Fruit fly (Drosophila melanogaster) whole organism, embryonic: ENCODE results near the gene Pvf2.

Experiments used
- ATbp ChIP-seq: fragments of 200-800 bp; sonication (Bioruptor generic); optimal IDR thresholded peaks from 2 replicates; lab custom pipeline; 2017; ENCODE audit warnings: missing biosample characterization, mild to moderate bottlenecking, missing genetic modification characterization, missing genetic modification reagents
- Aef1 ChIP-seq: fragments of 200-800 bp; sonication (Bioruptor generic); IDR thresholded peaks from 3 replicates; pipeline ENCODE4 v1.3.6; 2022; ENCODE audit warnings: missing biosample characterization, missing genetic modification characterization
- Bdp1 ChIP-seq: fragments of 200-800 bp; sonication (Bioruptor generic); optimal IDR thresholded peaks from 3 replicates; lab custom pipeline; 2016; ENCODE audit warnings: missing biosample characterization, missing genetic modification characterization
- Blimp-1 ChIP-seq: fragments of 200-800 bp; sonication (Bioruptor generic); optimal IDR thresholded peaks from 3 replicates; lab custom pipeline; 2018; ENCODE audit warnings: missing biosample characterization, missing genetic modification characterization, mild to moderate bottlenecking, moderate library complexity, missing genetic modification reagents
- CG10462 ChIP-seq: fragments of 200-800 bp; sonication (Bioruptor generic); optimal IDR thresholded peaks from 2 replicates; lab custom pipeline; 2016; ENCODE audit warnings: missing biosample characterization, missing genetic modification characterization
- CG10959 ChIP-seq: fragments of 200-800 bp; sonication (Bioruptor generic); IDR thresholded peaks from 2 replicates; pipeline ENCODE4 v1.3.6; 2022; ENCODE audit warnings: missing biosample characterization, missing genetic modification characterization
- CG11247 ChIP-seq: fragments of 200-800 bp; sonication (Bioruptor generic); IDR thresholded peaks from 2 replicates; pipeline ENCODE4 v1.3.6; 2022; ENCODE audit warnings: missing biosample characterization, missing genetic modification characterization
- CG11504 ChIP-seq: fragments of 200-800 bp; sonication (Bioruptor generic); optimal IDR thresholded peaks from 3 replicates; lab custom pipeline; 2019; ENCODE audit warnings: missing biosample characterization, mild to moderate bottlenecking, missing genetic modification characterization, moderate library complexity
- CG12942 ChIP-seq: fragments of 200-800 bp; sonication (Bioruptor generic); optimal IDR thresholded peaks from 3 replicates; lab custom pipeline; 2016; ENCODE audit warnings: missing biosample characterization, missing genetic modification characterization
- CG13894 ChIP-seq: fragments of 200-800 bp; sonication (Bioruptor generic); optimal IDR thresholded peaks from 3 replicates; lab custom pipeline; 2018; ENCODE audit warnings: missing biosample characterization, mild to moderate bottlenecking, missing genetic modification characterization, moderate library complexity
- CG15073 ChIP-seq: fragments of 200-800 bp; sonication (Bioruptor generic); optimal IDR thresholded peaks from 2 replicates; lab custom pipeline; 2016; ENCODE audit warnings: missing biosample characterization, missing genetic modification characterization
- CG17829 ChIP-seq: fragments of 200-800 bp; optimal IDR thresholded peaks from 2 replicates; lab custom pipeline; 2019; ENCODE audit warnings: missing biosample characterization, mild to moderate bottlenecking, missing genetic modification characterization, moderate library complexity
- CG30020 ChIP-seq: fragments of 200-800 bp; optimal IDR thresholded peaks from 2 replicates; lab custom pipeline; 2019; ENCODE audit warnings: missing biosample characterization, mild to moderate bottlenecking, missing genetic modification characterization, moderate library complexity
- CG3065 ChIP-seq: fragments of 200-800 bp; sonication (Bioruptor generic); optimal IDR thresholded peaks from 2 replicates; lab custom pipeline; 2016; ENCODE audit warnings: missing biosample characterization, missing genetic modification characterization
- CG3281 ChIP-seq: fragments of 200-800 bp; sonication (Bioruptor generic); optimal IDR thresholded peaks from 3 replicates; lab custom pipeline; 2017; ENCODE audit warnings: missing biosample characterization, mild to moderate bottlenecking, missing genetic modification characterization
- CG3847 ChIP-seq: fragments of 200-800 bp; sonication (Bioruptor generic); IDR thresholded peaks from 2 replicates; pipeline ENCODE4 v1.3.6; 2022; ENCODE audit warnings: missing biosample characterization, missing genetic modification characterization
- CG4282 ChIP-seq: fragments of 200-800 bp; sonication (Bioruptor generic); optimal IDR thresholded peaks from 2 replicates; lab custom pipeline; 2016; ENCODE audit warnings: missing biosample characterization, missing genetic modification characterization
- CG4404 ChIP-seq: fragments of 200-800 bp; sonication (Bioruptor generic); IDR thresholded peaks from 2 replicates; pipeline ENCODE4 v1.3.6; 2022; ENCODE audit warnings: missing biosample characterization, missing genetic modification characterization
- CG7271 ChIP-seq: fragments of 200-800 bp; sonication (Bioruptor generic); optimal IDR thresholded peaks from 2 replicates; lab custom pipeline; 2018; ENCODE audit warnings: missing biosample characterization, mild to moderate bottlenecking, missing genetic modification characterization, moderate library complexity
- Chrac-16 ChIP-seq: fragments of 200-800 bp; sonication (Bioruptor generic); optimal IDR thresholded peaks from 3 replicates; lab custom pipeline; 2016; ENCODE audit warnings: missing biosample characterization, missing genetic modification characterization
- Dfd ChIP-seq, 2 experiments: fragments of >200 bp; optimal IDR thresholded peaks; 2 replicates each; lab custom pipeline; 2017; ENCODE audit warnings: missing biosample characterization in 2 of 2, missing genetic modification characterization in 2 of 2
- Fer2 ChIP-seq: fragments of 200-800 bp; sonication (Bioruptor generic); optimal IDR thresholded peaks from 2 replicates; lab custom pipeline; 2018; ENCODE audit warnings: missing biosample characterization, mild to moderate bottlenecking, missing genetic modification characterization, moderate library complexity
- Hmr ChIP-seq: fragments of 200-800 bp; sonication (Bioruptor generic); optimal IDR thresholded peaks from 3 replicates; lab custom pipeline; 2017; ENCODE audit warnings: mild to moderate bottlenecking, missing biosample characterization, missing genetic modification reagents, missing genetic modification characterization
- Lhr ChIP-seq: fragments of 200-800 bp; sonication (Bioruptor generic); optimal IDR thresholded peaks from 3 replicates; lab custom pipeline; 2017; ENCODE audit warnings: mild to moderate bottlenecking, missing biosample characterization, missing genetic modification reagents, missing genetic modification characterization
- NK7.1 ChIP-seq: fragments of 200-800 bp; sonication (Bioruptor generic); optimal IDR thresholded peaks from 3 replicates; lab custom pipeline; 2016; ENCODE audit warnings: missing biosample characterization, missing genetic modification characterization
- Nf-YB ChIP-seq: fragments of 200-800 bp; sonication (Bioruptor generic); optimal IDR thresholded peaks from 3 replicates; lab custom pipeline; 2019; ENCODE audit warnings: missing biosample characterization, mild to moderate bottlenecking, missing genetic modification characterization, moderate library complexity
- Nf-YC ChIP-seq: fragments of 200-800 bp; optimal IDR thresholded peaks from 3 replicates; lab custom pipeline; 2019; ENCODE audit warnings: missing biosample characterization, mild to moderate bottlenecking, missing genetic modification characterization, moderate library complexity
- Xbp1 ChIP-seq: fragments of 200-800 bp; sonication (Bioruptor generic); optimal IDR thresholded peaks from 3 replicates; lab custom pipeline; 2016; ENCODE audit warnings: missing biosample characterization, mild to moderate bottlenecking, missing genetic modification characterization
- amos ChIP-seq: fragments of 200-800 bp; sonication (Bioruptor generic); IDR thresholded peaks from 2 replicates; pipeline ENCODE4 v1.3.6; 2022; ENCODE audit warnings: missing biosample characterization, missing genetic modification characterization; ENCODE audit not compliant: partially characterized antibody
- ash1 ChIP-seq: fragments of 200-800 bp; sonication (Bioruptor generic); optimal IDR thresholded peaks from 2 replicates; lab custom pipeline; 2018; ENCODE audit warnings: missing biosample characterization, mild to moderate bottlenecking, missing genetic modification characterization
- cg ChIP-seq: fragments of 200-800 bp; sonication (Bioruptor generic); optimal IDR thresholded peaks from 3 replicates; lab custom pipeline; 2019; ENCODE audit warnings: missing biosample characterization, mild to moderate bottlenecking, missing genetic modification characterization, moderate library complexity
- chif ChIP-seq, 2 experiments: fragments of 200-800 bp; sonication (Bioruptor generic); optimal IDR thresholded peaks; 3 replicates each; lab custom pipeline; 2016; ENCODE audit warnings: missing biosample characterization in 2 of 2, missing genetic modification characterization in 2 of 2
- crc ChIP-seq: fragments of 200-800 bp; sonication (Bioruptor generic); optimal IDR thresholded peaks from 2 replicates; lab custom pipeline; 2016; ENCODE audit warnings: missing biosample characterization, missing genetic modification characterization
- crol ChIP-seq: fragments of 200-800 bp; sonication (Bioruptor generic); IDR thresholded peaks from 2 replicates; pipeline ENCODE4 v1.3.6; 2022; ENCODE audit warnings: missing biosample characterization, missing genetic modification characterization
- disco-r ChIP-seq: fragments of 200-800 bp; sonication (Bioruptor generic); optimal IDR thresholded peaks from 2 replicates; lab custom pipeline; 2016; ENCODE audit warnings: missing biosample characterization, missing genetic modification characterization
- dmrt99B ChIP-seq: fragments of 200-800 bp; sonication (Bioruptor generic); optimal IDR thresholded peaks from 2 replicates; lab custom pipeline; 2018; ENCODE audit warnings: missing biosample characterization, mild to moderate bottlenecking, missing genetic modification characterization, moderate library complexity
- gcm2 ChIP-seq: fragments of 200-800 bp; sonication (Bioruptor generic); optimal IDR thresholded peaks from 2 replicates; lab custom pipeline; 2016; ENCODE audit warnings: missing biosample characterization, missing genetic modification characterization
- gt ChIP-seq: fragments of 200-800 bp; sonication (Bioruptor generic); IDR thresholded peaks from 2 replicates; pipeline ENCODE4 v1.3.6; 2022; ENCODE audit warnings: missing biosample characterization, missing genetic modification characterization
- knrl ChIP-seq: fragments of 200-800 bp; sonication (Bioruptor generic); IDR thresholded peaks from 3 replicates; pipeline ENCODE4 v1.3.6; 2022; ENCODE audit warnings: missing biosample characterization, missing genetic modification characterization; ENCODE audit not compliant: partially characterized antibody
- peb ChIP-seq: fragments of 200-800 bp; sonication (Bioruptor generic); IDR thresholded peaks from 2 replicates; pipeline ENCODE4 v1.3.6; 2022; ENCODE audit warnings: missing biosample characterization, missing genetic modification characterization
- prd ChIP-seq, 3 experiments: fragments of >200 bp in 2 of 3; fragments of 200-800 bp in 1 of 3; sonication (Bioruptor generic) in 1 of 3; optimal IDR thresholded peaks in 2 of 3; IDR thresholded peaks in 1 of 3; 2 replicates in 2 of 3; 3 replicates in 1 of 3; pipeline versions ENCODE4 v1.3.6 to Lab custom; 2017 to 2022; ENCODE audit warnings: missing biosample characterization in 1 of 3, missing genetic modification characterization in 1 of 3
- ranshi ChIP-seq: fragments of 200-800 bp; sonication (Bioruptor generic); IDR thresholded peaks from 2 replicates; pipeline ENCODE4 v1.3.6; 2022; ENCODE audit warnings: missing biosample characterization, missing genetic modification characterization
- so ChIP-seq: fragments of 200-800 bp; sonication (Bioruptor generic); IDR thresholded peaks from 3 replicates; pipeline ENCODE4 v1.3.6; 2022; ENCODE audit warnings: missing biosample characterization, missing genetic modification characterization
- tap ChIP-seq: fragments of 200-800 bp; optimal IDR thresholded peaks from 3 replicates; lab custom pipeline; 2019; ENCODE audit warnings: missing biosample characterization, mild to moderate bottlenecking, missing genetic modification characterization, moderate library complexity
- tin ChIP-seq: fragments of 200-800 bp; sonication (Bioruptor generic); optimal IDR thresholded peaks from 3 replicates; lab custom pipeline; 2016; ENCODE audit warnings: missing biosample characterization, missing genetic modification characterization
- trh ChIP-seq: fragments of 200-800 bp; sonication (Bioruptor generic); optimal IDR thresholded peaks from 2 replicates; lab custom pipeline; 2016; ENCODE audit warnings: missing biosample characterization, missing genetic modification characterization
- wdn ChIP-seq: fragments of 200-800 bp; sonication (Bioruptor generic); IDR thresholded peaks from 2 replicates; pipeline ENCODE4 v1.3.6; 2022; ENCODE audit warnings: missing biosample characterization, missing genetic modification characterization
- zf30C ChIP-seq: fragments of 200-800 bp; sonication (Bioruptor generic); optimal IDR thresholded peaks from 3 replicates; lab custom pipeline; 2018; ENCODE audit warnings: missing biosample characterization, mild to moderate bottlenecking, missing genetic modification characterization

Gene Pvf2

DNA sequence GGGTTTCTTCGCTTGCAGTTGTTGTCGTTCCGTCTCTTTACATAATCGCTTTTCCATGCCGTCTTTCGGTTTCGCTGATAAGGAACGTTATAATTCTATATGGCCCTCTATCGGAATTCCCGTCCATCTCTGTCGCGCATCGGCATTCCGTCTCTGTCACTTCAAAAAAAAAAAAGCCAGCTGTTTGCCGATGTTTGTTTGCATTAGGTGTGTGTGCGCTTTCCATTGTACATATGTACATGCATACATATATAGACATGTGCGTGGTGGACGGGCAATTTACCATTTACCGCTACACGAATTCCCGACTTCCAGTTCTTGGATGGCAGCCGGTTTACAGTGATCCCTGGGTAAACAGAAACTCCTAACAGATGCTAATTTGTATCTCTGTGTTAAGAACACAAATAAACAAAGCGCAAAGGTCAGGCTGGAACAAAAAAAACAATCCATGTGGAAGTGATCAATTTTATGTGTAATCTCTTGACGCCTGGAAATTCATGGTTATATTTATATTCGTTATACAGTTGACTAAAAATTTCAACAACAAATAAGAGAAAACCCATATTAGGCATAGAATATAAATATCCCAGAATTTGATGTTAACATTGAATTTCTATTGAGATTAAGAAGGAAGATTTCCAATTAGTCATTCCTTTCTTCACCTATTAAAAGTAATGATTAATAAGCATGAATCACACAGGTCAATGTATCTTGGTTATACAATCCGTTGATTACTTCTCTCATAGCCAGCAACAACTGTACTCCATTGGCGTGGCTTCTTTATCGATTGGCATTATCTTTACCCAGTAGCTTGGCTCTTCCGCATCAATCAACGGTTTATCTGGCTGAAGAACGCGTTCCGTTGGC lies 41.2 kb downstream of the Pvf2 start (continued):
- TF ChIP-seq CG11504 = peak; percentile 36
- peak; percentile 17 for TF ChIP-seq Blimp-1 (GFP tag; lab: Kevin White, UChicago)
- TF ChIP-seq CG10462 (GFP tag; lab: Kevin White, UChicago) = peak; percentile 40
- 0 out of 2 replicates have a peak, but pooled peaks have one; percentile 12 for TF ChIP-seq gt (GFP tag; lab: Robert Waterston, UW)
- TF ChIP-seq CG13894 (tag; lab: Kevin White, UChicago) = no peak
- no peak for TF ChIP-seq Xbp1
- peak; percentile 80 for TF ChIP-seq ATbp (GFP tag; lab: Kevin White, UChicago)
- no peak for TF ChIP-seq Fer2 (tag; lab: Kevin White, UChicago)
- no peak for TF ChIP-seq Dfd (GFP tag; optimal IDR thresholded peaks at IDR 0.05; lab: Kevin White, UChicago)
- peak; percentile 25 for TF ChIP-seq dmrt99B (tag; lab: Kevin White, UChicago)
- TF ChIP-seq tin (GFP tag; lab: Kevin White, UChicago) = no peak
- TF ChIP-seq Chrac-16 = no peak
- TF ChIP-seq CG3281 (GFP tag; lab: Kevin White, UChicago) = peak; percentile 33
- TF ChIP-seq disco-r = no peak
- no peak for TF ChIP-seq trh
- TF ChIP-seq prd (optimal IDR thresholded peaks at IDR 0.05; lab: Kevin White, UChicago) = no peak
- TF ChIP-seq prd (GFP tag; IDR thresholded peaks at IDR 0.05; lab: Robert Waterston, UW) = peak; percentile 49
- no peak for TF ChIP-seq Nf-YC (tag; lab: Kevin White, UChicago)
- no peak for TF ChIP-seq ash1 (GFP tag; lab: Kevin White, UChicago)
- TF ChIP-seq CG30020 (tag; lab: Kevin White, UChicago) = no peak
- TF ChIP-seq CG17829 (tag; lab: Kevin White, UChicago) = peak; percentile 6
- no peak for TF ChIP-seq CG3065 (GFP tag; lab: Kevin White, UChicago)
- no peak for TF ChIP-seq tap (tag; lab: Kevin White, UChicago)
- peak; percentile 54 for TF ChIP-seq CG4282 (GFP tag; lab: Kevin White, UChicago)
- peak; percentile 38 for TF ChIP-seq Lhr
- TF ChIP-seq chif (GFP tag; optimal IDR thresholded peaks at IDR 0.05; lab: Kevin White, UChicago) = peak in 1 of 2 experiments; percentile 16
- TF ChIP-seq knrl (GFP tag; lab: Robert Waterston, UW) = no peak
- TF ChIP-seq CG3847 (GFP tag; lab: Robert Waterston, UW) = no peak
- no peak for TF ChIP-seq Aef1 (GFP tag; lab: Robert Waterston, UW)
- peak; percentile 30 for TF ChIP-seq Bdp1 (GFP tag; lab: Kevin White, UChicago)
- TF ChIP-seq NK7.1 = no peak
- no peak for TF ChIP-seq CG4404 (GFP tag; lab: Robert Waterston, UW)
- peak; percentile 54; the same call in 1 of the 2 replicates for TF ChIP-seq ranshi (GFP tag; lab: Robert Waterston, UW)
- TF ChIP-seq gcm2 (GFP tag; lab: Kevin White, UChicago) = no peak
- TF ChIP-seq crc = no peak
- TF ChIP-seq CG11247 (GFP tag; lab: Robert Waterston, UW) = 0 out of 2 replicates have a peak, but pooled peaks have one; percentile 12
- TF ChIP-seq CG15073 (GFP tag; lab: Kevin White, UChicago) = no peak
- TF ChIP-seq CG10959 = no peak
- no peak for TF ChIP-seq CG7271
- no peak for TF ChIP-seq crol (GFP tag; lab: Robert Waterston, UW)
- TF ChIP-seq CG12942 (GFP tag; lab: Kevin White, UChicago) = peak; percentile 2
- 0 out of 3 replicates have a peak, but pooled peaks have one; percentile 41 for TF ChIP-seq so
- TF ChIP-seq Nf-YB (GFP tag; lab: Kevin White, UChicago) = peak; percentile 9
- TF ChIP-seq wdn (GFP tag; lab: Robert Waterston, UW) = no peak
- TF ChIP-seq zf30C (GFP tag; lab: Kevin White, UChicago) = no peak
- peak; percentile 1 for TF ChIP-seq Hmr (GFP tag; lab: Kevin White, UChicago)
- no peak for TF ChIP-seq peb (GFP tag; lab: Robert Waterston, UW)
- TF ChIP-seq amos (GFP tag; lab: Robert Waterston, UW) = no peak
- peak; percentile 35 for TF ChIP-seq cg (GFP tag; lab: Kevin White, UChicago)
